Worm (Caenorhabditis elegans) whole organism, mixed stage, embryonic: Measurements from ENCODE around the gene BE10.4.

ENCODE experiments used
- bed-3 ChIP-seq: fragments of 200-800 bp; sonication (Bioruptor generic); optimal IDR thresholded peaks from 3 replicates; lab custom pipeline; 2018; ENCODE audit warnings: mild to moderate bottlenecking, missing genetic modification characterization, moderate library complexity, missing compliant biosample characterization
- blmp-1 ChIP-seq: fragments of 150-350 bp; optimal IDR thresholded peaks from 2 replicates; lab custom pipeline; 2014; ENCODE audit warnings: missing biosample characterization, missing genetic modification characterization
- drap-1 ChIP-seq: fragments of 200-800 bp; sonication (Bioruptor generic); optimal IDR thresholded peaks from 3 replicates; lab custom pipeline; 2018; ENCODE audit warnings: mild to moderate bottlenecking, missing genetic modification characterization, missing compliant biosample characterization
- elt-1 ChIP-seq: sonication (generic microtip); optimal IDR thresholded peaks from 2 replicates; lab custom pipeline; 2017; ENCODE audit warnings: missing genetic modification characterization, mild to moderate bottlenecking, missing compliant biosample characterization, antibody characterized with exemption, moderate library complexity, borderline replicate concordance; ENCODE audit not compliant: insufficient read depth
- hlh-1 ChIP-seq: fragments of 150-350 bp; optimal IDR thresholded peaks from 2 replicates; lab custom pipeline; 2014; ENCODE audit warnings: missing biosample characterization, missing genetic modification reagents, missing genetic modification characterization
- lin-13 ChIP-seq: fragments of 150-350 bp; optimal IDR thresholded peaks from 2 replicates; lab custom pipeline; 2014; ENCODE audit warnings: missing biosample characterization, missing genetic modification characterization
- mab-5 ChIP-seq: fragments of 150-350 bp; optimal IDR thresholded peaks from 2 replicates; lab custom pipeline; 2014; ENCODE audit warnings: missing biosample characterization, missing genetic modification characterization
- mls-2 ChIP-seq: sonication (generic microtip); optimal IDR thresholded peaks from 2 replicates; lab custom pipeline; 2016; ENCODE audit warnings: mild to moderate bottlenecking, missing genetic modification characterization, moderate library complexity, missing compliant biosample characterization
- nhr-237 ChIP-seq: fragments of 150-350 bp; optimal IDR thresholded peaks from 2 replicates; lab custom pipeline; 2014; ENCODE audit warnings: missing biosample characterization, missing genetic modification characterization
- nhr-28 ChIP-seq: fragments of 150-350 bp; optimal IDR thresholded peaks from 2 replicates; lab custom pipeline; 2014; ENCODE audit warnings: missing biosample characterization, missing genetic modification characterization
- nhr-76 ChIP-seq: sonication (generic microtip); optimal IDR thresholded peaks from 2 replicates; lab custom pipeline; 2017; ENCODE audit warnings: missing biosample characterization, missing genetic modification characterization
- sptf-1 ChIP-seq: sonication (generic microtip); optimal IDR thresholded peaks from 2 replicates; lab custom pipeline; 2017; ENCODE audit warnings: mild to moderate bottlenecking, missing genetic modification characterization, moderate library complexity, missing compliant biosample characterization
- ztf-11 ChIP-seq: fragments of 150-350 bp; optimal IDR thresholded peaks from 2 replicates; lab custom pipeline; 2014; ENCODE audit warnings: missing biosample characterization, missing genetic modification characterization

- no peak for TF ChIP-seq sptf-1 (tag; lab: Kevin White, UChicago)
- no peak for TF ChIP-seq mls-2 (tag; lab: Kevin White, UChicago)
- no peak for TF ChIP-seq drap-1 (GFP tag; lab: Kevin White, UChicago)
- no peak for TF ChIP-seq bed-3 (GFP tag; lab: Kevin White, UChicago)
- no peak for TF ChIP-seq blmp-1
- TF ChIP-seq mab-5 (tag; lab: Kevin White, UChicago) = no peak
- no peak for TF ChIP-seq nhr-237
- no peak for TF ChIP-seq ztf-11 (tag; lab: Kevin White, UChicago)
- no peak for TF ChIP-seq lin-13
- no peak for TF ChIP-seq hlh-1 (tag; lab: Kevin White, UChicago)
- TF ChIP-seq nhr-28 = no peak
- no peak for TF ChIP-seq elt-1 (tag; lab: Kevin White, UChicago)
- no peak for TF ChIP-seq nhr-76
Observed at ce11 chrIII:12773753-12774152, 39.5 kb upstream of the BE10.4 start.
